Fruit fly (Drosophila melanogaster) whole organism, embryonic: ENCODE results near the gene Pex3.

Experiments
- Bgb ChIP-seq: fragments of 200-800 bp; sonication (Bioruptor generic); IDR thresholded peaks from 2 replicates; pipeline ENCODE4 v1.3.6; 2022; ENCODE audit warnings: missing biosample characterization, missing genetic modification characterization; ENCODE audit not compliant: partially characterized antibody
- CG12104 ChIP-seq: fragments of 200-800 bp; sonication (Bioruptor generic); optimal IDR thresholded peaks from 3 replicates; lab custom pipeline; 2016; ENCODE audit warnings: missing biosample characterization, missing genetic modification characterization
- CG1233 ChIP-seq: fragments of 200-800 bp; sonication (Bioruptor generic); optimal IDR thresholded peaks from 4 replicates; lab custom pipeline; 2018; ENCODE audit warnings: missing biosample characterization, mild to moderate bottlenecking, missing genetic modification characterization
- CG15269 ChIP-seq: fragments of 200-800 bp; sonication (Bioruptor generic); optimal IDR thresholded peaks from 2 replicates; lab custom pipeline; 2018; ENCODE audit warnings: missing biosample characterization, mild to moderate bottlenecking, missing genetic modification characterization, moderate library complexity
- CG15514 ChIP-seq: fragments of 200-800 bp; sonication (Bioruptor generic); optimal IDR thresholded peaks from 3 replicates; lab custom pipeline; 2017; ENCODE audit warnings: missing biosample characterization, missing genetic modification characterization, mild to moderate bottlenecking, moderate library complexity, missing genetic modification reagents
- CG17361 ChIP-seq: fragments of 200-800 bp; sonication (Bioruptor generic); IDR thresholded peaks from 3 replicates; pipeline ENCODE4 v1.3.6; 2022; ENCODE audit warnings: missing biosample characterization, missing genetic modification characterization
- CG17385 ChIP-seq: fragments of 200-800 bp; sonication (Bioruptor generic); optimal IDR thresholded peaks from 3 replicates; lab custom pipeline; 2018; ENCODE audit warnings: missing biosample characterization, mild to moderate bottlenecking, missing genetic modification characterization
- CG18011 ChIP-seq: fragments of 200-800 bp; sonication (Bioruptor generic); optimal IDR thresholded peaks from 2 replicates; lab custom pipeline; 2017; ENCODE audit warnings: missing biosample characterization, missing genetic modification characterization, mild to moderate bottlenecking, moderate library complexity, missing genotype
- CG18476 ChIP-seq: fragments of 200-800 bp; sonication (Bioruptor generic); optimal IDR thresholded peaks from 2 replicates; lab custom pipeline; 2016; ENCODE audit warnings: missing biosample characterization, mild to moderate bottlenecking, missing genetic modification characterization
- CG31388 ChIP-seq: fragments of 200-800 bp; sonication (Bioruptor generic); optimal IDR thresholded peaks from 2 replicates; lab custom pipeline; 2016; ENCODE audit warnings: missing biosample characterization, missing genetic modification characterization
- CG3847 ChIP-seq: fragments of 200-800 bp; sonication (Bioruptor generic); IDR thresholded peaks from 2 replicates; pipeline ENCODE4 v1.3.6; 2022; ENCODE audit warnings: missing biosample characterization, missing genetic modification characterization
- CG7372 ChIP-seq: fragments of 200-800 bp; sonication (Bioruptor generic); IDR thresholded peaks from 2 replicates; pipeline ENCODE4 v1.3.6; 2022; ENCODE audit warnings: missing biosample characterization, missing genetic modification characterization
- CG7786 ChIP-seq: fragments of 200-800 bp; sonication (Bioruptor generic); optimal IDR thresholded peaks from 2 replicates; lab custom pipeline; 2016; ENCODE audit warnings: missing biosample characterization, missing genetic modification characterization
- CG7928 ChIP-seq: fragments of 200-800 bp; sonication (Bioruptor generic); optimal IDR thresholded peaks from 2 replicates; lab custom pipeline; 2017; ENCODE audit warnings: missing biosample characterization, mild to moderate bottlenecking, missing genetic modification characterization
- CG8359 ChIP-seq: fragments of 200-800 bp; sonication (Bioruptor generic); optimal IDR thresholded peaks from 2 replicates; lab custom pipeline; 2017; ENCODE audit warnings: missing biosample characterization, mild to moderate bottlenecking, missing genetic modification characterization, borderline replicate concordance
- Fer3 ChIP-seq: fragments of 200-800 bp; sonication (Bioruptor generic); optimal IDR thresholded peaks from 2 replicates; lab custom pipeline; 2018; ENCODE audit warnings: missing biosample characterization, mild to moderate bottlenecking, missing genetic modification characterization, moderate library complexity
- HHEX ChIP-seq: fragments of 200-800 bp; sonication (Bioruptor generic); optimal IDR thresholded peaks from 3 replicates; lab custom pipeline; 2017; ENCODE audit warnings: missing biosample characterization, mild to moderate bottlenecking, missing genetic modification characterization, missing genetic modification reagents
- HLHmδ ChIP-seq: fragments of 200-800 bp; sonication (Bioruptor generic); optimal IDR thresholded peaks from 2 replicates; lab custom pipeline; 2018; ENCODE audit warnings: missing biosample characterization, mild to moderate bottlenecking, missing genetic modification characterization, moderate library complexity
- Nf-YB ChIP-seq: fragments of 200-800 bp; sonication (Bioruptor generic); optimal IDR thresholded peaks from 3 replicates; lab custom pipeline; 2019; ENCODE audit warnings: missing biosample characterization, mild to moderate bottlenecking, missing genetic modification characterization, moderate library complexity
- Spps ChIP-seq: fragments of 200-800 bp; sonication (Bioruptor generic); optimal IDR thresholded peaks from 2 replicates; lab custom pipeline; 2018; ENCODE audit warnings: missing biosample characterization, mild to moderate bottlenecking, missing genetic modification characterization
- TFAM ChIP-seq: fragments of 200-800 bp; sonication (Bioruptor generic); optimal IDR thresholded peaks from 2 replicates; lab custom pipeline; 2017; ENCODE audit warnings: missing biosample characterization, missing genetic modification characterization, inconsistent platforms
- Trl ChIP-seq, 3 experiments: fragments of >200 bp in 2 of 3; fragments of 200-800 bp in 1 of 3; sonication (Bioruptor generic) in 1 of 3; optimal IDR thresholded peaks; 2 replicates in 1 of 3; 3 replicates in 2 of 3; lab custom pipeline; 2016 to 2017; ENCODE audit warnings: missing biosample characterization in 1 of 3, missing genetic modification characterization in 1 of 3
- Usf ChIP-seq: fragments of 200-800 bp; sonication (Bioruptor generic); optimal IDR thresholded peaks from 2 replicates; lab custom pipeline; 2017; ENCODE audit warnings: missing genotype, missing biosample characterization, missing genetic modification characterization
- YL-1 ChIP-seq: fragments of 200-800 bp; sonication (Bioruptor generic); optimal IDR thresholded peaks from 3 replicates; lab custom pipeline; 2017; ENCODE audit warnings: missing biosample characterization, mild to moderate bottlenecking, missing genetic modification characterization
- ac ChIP-seq: fragments of 200-800 bp; sonication (Bioruptor generic); optimal IDR thresholded peaks from 3 replicates; lab custom pipeline; 2017; ENCODE audit warnings: missing biosample characterization, mild to moderate bottlenecking, missing genetic modification characterization
- bigmax ChIP-seq: fragments of 200-800 bp; sonication (Bioruptor generic); optimal IDR thresholded peaks from 2 replicates; lab custom pipeline; 2018; ENCODE audit warnings: missing biosample characterization, mild to moderate bottlenecking, missing genetic modification characterization
- caup ChIP-seq: fragments of 200-800 bp; sonication (Bioruptor generic); optimal IDR thresholded peaks from 3 replicates; lab custom pipeline; 2017; ENCODE audit warnings: missing biosample characterization, mild to moderate bottlenecking, missing genetic modification characterization, moderate library complexity; ENCODE audit not compliant: severe bottlenecking
- cg ChIP-seq: fragments of 200-800 bp; sonication (Bioruptor generic); optimal IDR thresholded peaks from 3 replicates; lab custom pipeline; 2019; ENCODE audit warnings: missing biosample characterization, mild to moderate bottlenecking, missing genetic modification characterization, moderate library complexity
- chinmo ChIP-seq: fragments of 200-800 bp; sonication (Bioruptor generic); IDR thresholded peaks from 4 replicates; pipeline ENCODE4 v1.3.6; 2022; ENCODE audit warnings: missing biosample characterization, missing genetic modification characterization; ENCODE audit not compliant: partially characterized antibody
- chm ChIP-seq: fragments of 200-800 bp; sonication (Bioruptor generic); IDR thresholded peaks from 2 replicates; pipeline ENCODE4 v1.3.6; 2022; ENCODE audit warnings: missing biosample characterization, missing genetic modification characterization
- croc ChIP-seq: fragments of 200-800 bp; sonication (Bioruptor generic); conservative IDR thresholded peaks from 3 replicates; pipeline ENCODE4 v1.3.6; 2022; ENCODE audit warnings: missing biosample characterization, missing genetic modification characterization
- crol ChIP-seq: fragments of 200-800 bp; sonication (Bioruptor generic); IDR thresholded peaks from 2 replicates; pipeline ENCODE4 v1.3.6; 2022; ENCODE audit warnings: missing biosample characterization, missing genetic modification characterization
- dati ChIP-seq: fragments of 200-800 bp; sonication (Bioruptor generic); IDR thresholded peaks from 2 replicates; pipeline ENCODE4 v1.3.6; 2022; ENCODE audit warnings: missing biosample characterization, missing genetic modification characterization
- disco-r ChIP-seq: fragments of 200-800 bp; sonication (Bioruptor generic); optimal IDR thresholded peaks from 2 replicates; lab custom pipeline; 2016; ENCODE audit warnings: missing biosample characterization, missing genetic modification characterization
- ind ChIP-seq: fragments of 200-800 bp; sonication (Bioruptor generic); optimal IDR thresholded peaks from 3 replicates; lab custom pipeline; 2016; ENCODE audit warnings: missing biosample characterization, missing genetic modification characterization
- jing ChIP-seq: fragments of 200-800 bp; sonication (Bioruptor generic); optimal IDR thresholded peaks from 2 replicates; lab custom pipeline; 2018; ENCODE audit warnings: missing biosample characterization, mild to moderate bottlenecking, missing genetic modification characterization
- luna ChIP-seq: fragments of 200-800 bp; sonication (Bioruptor generic); optimal IDR thresholded peaks from 2 replicates; lab custom pipeline; 2016; ENCODE audit warnings: missing biosample characterization, missing genetic modification characterization
- mam ChIP-seq: fragments of 200-800 bp; sonication (Bioruptor generic); optimal IDR thresholded peaks from 3 replicates; lab custom pipeline; 2016; ENCODE audit warnings: missing biosample characterization, missing genetic modification characterization
- mld ChIP-seq: fragments of 200-800 bp; sonication (Bioruptor generic); IDR thresholded peaks from 3 replicates; pipeline ENCODE4 v1.3.6; 2022; ENCODE audit warnings: missing biosample characterization, missing genetic modification characterization; ENCODE audit not compliant: partially characterized antibody
- nom ChIP-seq: fragments of 200-800 bp; sonication (Bioruptor generic); optimal IDR thresholded peaks from 2 replicates; lab custom pipeline; 2017; ENCODE audit warnings: missing biosample characterization, missing genetic modification characterization, mild to moderate bottlenecking, moderate library complexity, missing genetic modification reagents
- p53 ChIP-seq: fragments of 200-800 bp; sonication (Bioruptor generic); optimal IDR thresholded peaks from 2 replicates; lab custom pipeline; 2016; ENCODE audit warnings: missing biosample characterization, missing genetic modification characterization
- phol ChIP-seq: fragments of 200-800 bp; sonication (Bioruptor generic); optimal IDR thresholded peaks from 3 replicates; lab custom pipeline; 2018; ENCODE audit warnings: missing biosample characterization, mild to moderate bottlenecking, missing genetic modification characterization, moderate library complexity
- sisA ChIP-seq: fragments of 200-800 bp; sonication (Bioruptor generic); IDR thresholded peaks from 2 replicates; pipeline ENCODE4 v1.3.6; 2022; ENCODE audit warnings: missing biosample characterization, missing genetic modification characterization
- stc ChIP-seq: fragments of 200-800 bp; sonication (Bioruptor generic); IDR thresholded peaks from 2 replicates; pipeline ENCODE4 v1.3.6; 2022; ENCODE audit warnings: missing biosample characterization, missing genetic modification characterization
- ttk ChIP-seq: fragments of 200-800 bp; sonication (Bioruptor generic); IDR thresholded peaks from 2 replicates; pipeline ENCODE4 v2.1.2; 2022; ENCODE audit warnings: missing biosample characterization, missing genetic modification characterization
- tup ChIP-seq: fragments of 200-800 bp; sonication (Bioruptor generic); optimal IDR thresholded peaks from 2 replicates; lab custom pipeline; 2016; ENCODE audit warnings: missing biosample characterization, mild to moderate bottlenecking, missing genetic modification characterization, moderate library complexity
- vnd ChIP-seq: fragments of 200-800 bp; sonication (Bioruptor generic); IDR thresholded peaks from 3 replicates; pipeline ENCODE4 v1.3.6; 2022; ENCODE audit warnings: missing biosample characterization, missing genetic modification characterization; ENCODE audit not compliant: partially characterized antibody

The Pex3 gene

DNA sequence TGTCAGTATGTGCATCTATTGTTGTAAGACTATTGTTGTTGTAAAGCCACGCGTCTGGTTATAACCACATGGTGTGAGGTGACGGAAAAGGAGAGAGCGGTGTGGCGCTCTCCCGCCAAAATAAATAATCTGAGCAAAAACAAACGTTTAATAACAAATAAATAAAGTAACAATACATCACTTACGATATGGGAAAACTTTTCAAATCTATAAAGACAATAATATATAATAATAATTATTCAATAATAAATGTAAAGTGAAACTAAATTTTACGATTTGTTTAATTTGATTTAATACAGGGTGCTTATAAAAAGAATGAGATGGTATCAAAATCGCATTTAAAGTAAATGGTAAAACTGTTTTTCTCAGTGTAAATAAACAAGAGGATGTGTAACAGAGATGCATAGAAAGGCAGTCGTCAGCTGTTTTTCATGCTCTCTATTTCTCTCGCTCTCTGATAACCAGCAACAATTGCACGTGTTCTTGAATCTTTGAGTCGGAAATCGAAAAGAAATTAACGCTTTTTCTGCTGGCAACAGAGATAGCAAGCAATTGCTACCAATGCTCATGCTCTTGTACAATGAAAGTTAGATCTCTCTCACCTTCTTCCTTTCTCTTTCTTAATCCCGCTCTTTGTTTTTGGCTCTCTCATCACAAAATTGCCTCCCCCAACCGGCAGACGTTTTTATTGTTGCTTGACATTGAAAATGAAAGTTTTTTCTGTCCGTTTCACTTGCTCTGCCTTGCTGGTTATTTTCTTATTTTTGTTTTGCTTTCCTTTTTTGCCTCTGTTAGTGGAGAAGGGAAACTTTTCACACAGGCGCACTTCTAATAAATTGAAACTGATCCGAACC is 45.3 kb upstream of the Pex3 start (continued):
- no peak for TF ChIP-seq CG7786
- TF ChIP-seq Spps (tag; lab: Kevin White, UChicago): peak; percentile 93
- TF ChIP-seq jing (GFP tag; lab: Kevin White, UChicago): no peak
- TF ChIP-seq Usf (GFP tag; lab: Kevin White, UChicago): peak; percentile 10
- TF ChIP-seq Trl (optimal IDR thresholded peaks at IDR 0.05; lab: Kevin White, UChicago): peak; percentile 86 to 91
- peak; percentile 69 for TF ChIP-seq Trl (GFP tag; optimal IDR thresholded peaks at IDR 0.05; lab: Kevin White, UChicago)
- no peak for TF ChIP-seq YL-1 (GFP tag; lab: Kevin White, UChicago)
- TF ChIP-seq CG15269 (tag; lab: Kevin White, UChicago): peak; percentile 82
- TF ChIP-seq bigmax (GFP tag; lab: Kevin White, UChicago): no peak
- peak; percentile 12 for TF ChIP-seq disco-r (GFP tag; lab: Kevin White, UChicago)
- TF ChIP-seq CG17361 (GFP tag; lab: Robert Waterston, UW): peak; percentile 97
- no peak for TF ChIP-seq cg
- TF ChIP-seq chm (GFP tag; lab: Robert Waterston, UW): no peak
- TF ChIP-seq CG15514 (GFP tag; lab: Kevin White, UChicago): peak; percentile 82
- TF ChIP-seq p53 (GFP tag; lab: Kevin White, UChicago): peak; percentile 13
- TF ChIP-seq CG17385 (GFP tag; lab: Kevin White, UChicago): peak; percentile 82
- TF ChIP-seq CG1233 (GFP tag; lab: Kevin White, UChicago): peak; percentile 93
- TF ChIP-seq CG31388: peak; percentile 49
- peak; percentile 35 for TF ChIP-seq TFAM (GFP tag; lab: Kevin White, UChicago)
- TF ChIP-seq mld (GFP tag; lab: Robert Waterston, UW): no peak
- peak; percentile 89 for TF ChIP-seq Fer3 (tag; lab: Kevin White, UChicago)
- TF ChIP-seq stc: peak; percentile 93
- no peak for TF ChIP-seq CG18011
- TF ChIP-seq CG7928: peak; percentile 5
- no peak for TF ChIP-seq mam
- no peak for TF ChIP-seq dati (GFP tag; lab: Robert Waterston, UW)
- TF ChIP-seq ind (GFP tag; lab: Kevin White, UChicago): peak; percentile 84
- peak; percentile 95 for TF ChIP-seq phol (tag; lab: Kevin White, UChicago)
- TF ChIP-seq crol (GFP tag; lab: Robert Waterston, UW): no peak; the same call in 1 of the 2 replicates
- peak; percentile 70 for TF ChIP-seq ac (GFP tag; lab: Kevin White, UChicago)
- TF ChIP-seq CG7372 (GFP tag; lab: Robert Waterston, UW): peak; percentile 67; the same call in 1 of the 2 replicates
- peak; percentile 67; the same call in 1 of the 2 replicates for TF ChIP-seq sisA (GFP tag; lab: Robert Waterston, UW)
- TF ChIP-seq HHEX (GFP tag; lab: Kevin White, UChicago): peak; percentile 87
- no peak; the same call in 1 of the 2 replicates for TF ChIP-seq Bgb (GFP tag; lab: Robert Waterston, UW)
- TF ChIP-seq nom (GFP tag; lab: Kevin White, UChicago): peak; percentile 85
- no peak for TF ChIP-seq CG3847 (GFP tag; lab: Robert Waterston, UW)
- TF ChIP-seq CG8359 (GFP tag; lab: Kevin White, UChicago): peak; percentile 61
- TF ChIP-seq CG12104 (GFP tag; lab: Kevin White, UChicago): peak; percentile 80
- peak; percentile 82 for TF ChIP-seq croc
- TF ChIP-seq chinmo: 0 out of 4 replicates have a peak, but pooled peaks have one; percentile 20
- TF ChIP-seq CG18476 (GFP tag; lab: Kevin White, UChicago): peak; percentile 76
- TF ChIP-seq caup (GFP tag; lab: Kevin White, UChicago): peak; percentile 84
- TF ChIP-seq luna: no peak
- no peak for TF ChIP-seq HLHmδ (GFP tag; lab: Kevin White, UChicago)
- peak; percentile 76 for TF ChIP-seq Nf-YB (GFP tag; lab: Kevin White, UChicago)
- TF ChIP-seq tup (GFP tag; lab: Kevin White, UChicago): no peak
- TF ChIP-seq ttk: peak; percentile 84
- TF ChIP-seq vnd (GFP tag; lab: Robert Waterston, UW): no peak
